Worm (Caenorhabditis elegans): ENCODE data around the gene srd-26.

- TF ChIP-seq snpc-4 (tag; optimal IDR thresholded peaks at IDR 0.05) (no peak), fkh-10 (GFP tag; optimal IDR thresholded peaks at IDR 0.05) (no peak), lin-39 (tag; optimal IDR thresholded peaks at IDR 0.05) (no peak), ceh-82 (tag; optimal IDR thresholded peaks at IDR 0.05) (no peak), ceh-16 (tag; optimal IDR thresholded peaks at IDR 0.05) (no peak), skn-1 (tag; optimal IDR thresholded peaks at IDR 0.05) (no peak), egl-27 (tag; optimal IDR thresholded peaks at IDR 0.05) (no peak), unc-39 (tag; optimal IDR thresholded peaks at IDR 0.05) (no peak), lin-15B (tag; optimal IDR thresholded peaks at IDR 0.05) (no peak), daf-12 (tag; optimal IDR thresholded peaks at IDR 0.05) (no peak), fos-1 (tag; optimal IDR thresholded peaks at IDR 0.05) (no peak)
Measured at ce11 chrV:14149125-14149524, 13.7 kb downstream of the srd-26 start.
